Worm (Caenorhabditis elegans): ENCODE results near the gene asp-12.

DNA sequence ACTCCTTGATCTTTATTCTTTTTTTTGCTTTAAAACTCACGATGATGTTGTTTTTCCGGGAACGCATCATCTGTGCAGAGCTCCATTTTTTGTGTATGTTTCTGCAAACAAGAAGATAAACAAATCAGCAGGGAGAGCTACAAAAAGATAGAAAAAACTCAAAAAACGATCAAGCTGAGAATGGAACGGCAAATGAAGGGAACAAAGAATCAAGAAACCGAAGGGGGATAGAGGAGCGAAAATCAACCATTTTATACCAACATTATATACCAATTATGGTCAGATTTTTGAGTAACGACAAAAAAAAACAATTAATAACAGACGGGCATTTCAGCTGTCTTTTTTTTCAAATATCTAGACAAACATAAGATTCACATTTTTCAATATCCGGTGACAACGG, 15.8 kb downstream of the asp-12 start, which contains the start of gene slc-17.5:
- TF ChIP-seq F10E7.11 (tag; optimal IDR thresholded peaks at IDR 0.05) = no peak
- TF ChIP-seq lin-26 (GFP tag; IDR thresholded peaks at IDR 0.05) = no peak
- no peak for TF ChIP-seq ztf-28 (GFP tag; IDR thresholded peaks at IDR 0.05)
- TF ChIP-seq Y67H2A.10 (GFP tag; conservative IDR thresholded peaks at IDR 0.05) = no peak
- TF ChIP-seq pha-4 (tag; optimal IDR thresholded peaks at IDR 0.05) = no peak
- no peak for TF ChIP-seq lin-35 (GFP tag; optimal IDR thresholded peaks at IDR 0.05)
- no peak for TF ChIP-seq egl-18 (GFP tag; IDR thresholded peaks at IDR 0.05)
- no peak for TF ChIP-seq ama-1 (optimal IDR thresholded peaks at IDR 0.05)
- no peak for TF ChIP-seq ama-1 (GFP tag; optimal IDR thresholded peaks at IDR 0.05)
- no peak for TF ChIP-seq efl-1 (GFP tag; optimal IDR thresholded peaks at IDR 0.05)
- no peak for TF ChIP-seq aptf-2 (GFP tag; conservative IDR thresholded peaks at IDR 0.05)
- no peak for TF ChIP-seq snpc-4 (GFP tag; optimal IDR thresholded peaks at IDR 0.05)
- TF ChIP-seq snpc-4 (tag; optimal IDR thresholded peaks at IDR 0.05) = no peak
- TF ChIP-seq unc-130 (GFP tag; optimal IDR thresholded peaks at IDR 0.05) = no peak

Data from whole organism, young adult.